Fruit fly (Drosophila melanogaster) whole organism, prepupa: ENCODE results near the gene Dad1.

ENCODE experiments used
- Blimp-1 ChIP-seq: fragments of 200-800 bp; sonication (Bioruptor generic); optimal IDR thresholded peaks from 3 replicates; lab custom pipeline; 2017; ENCODE audit warnings: missing biosample characterization, missing genetic modification characterization, mild to moderate bottlenecking, moderate library complexity, missing genetic modification reagents
- CG10631 ChIP-seq: fragments of 200-800 bp; sonication (Bioruptor generic); optimal IDR thresholded peaks from 2 replicates; lab custom pipeline; 2016; ENCODE audit warnings: missing biosample characterization, missing genetic modification characterization
- CG10669 ChIP-seq: fragments of 200-800 bp; sonication (Bioruptor generic); optimal IDR thresholded peaks from 3 replicates; lab custom pipeline; 2018; ENCODE audit warnings: missing biosample characterization, mild to moderate bottlenecking, missing genetic modification characterization, moderate library complexity
- CG11762 ChIP-seq: fragments of 200-800 bp; sonication (Bioruptor generic); optimal IDR thresholded peaks from 3 replicates; lab custom pipeline; 2016; ENCODE audit warnings: missing biosample characterization, missing genetic modification characterization; ENCODE audit not compliant: insufficient read depth
- CG11902 ChIP-seq: fragments of 200-800 bp; sonication (Bioruptor generic); optimal IDR thresholded peaks from 3 replicates; lab custom pipeline; 2016; ENCODE audit warnings: missing biosample characterization, missing genetic modification characterization
- CG15336 ChIP-seq: fragments of 200-800 bp; sonication (Bioruptor generic); IDR thresholded peaks from 2 replicates; pipeline ENCODE4 v1.3.6; 2022; ENCODE audit warnings: missing biosample characterization, missing genetic modification characterization
- CG1621 ChIP-seq: fragments of 200-800 bp; sonication (Bioruptor generic); optimal IDR thresholded peaks from 3 replicates; lab custom pipeline; 2018; ENCODE audit warnings: missing biosample characterization, mild to moderate bottlenecking, missing genetic modification characterization
- CG16779 ChIP-seq: fragments of 200-800 bp; sonication (Bioruptor generic); optimal IDR thresholded peaks from 3 replicates; lab custom pipeline; 2017; ENCODE audit warnings: missing biosample characterization, mild to moderate bottlenecking, missing genetic modification characterization
- CG3032 ChIP-seq: fragments of 200-800 bp; optimal IDR thresholded peaks from 2 replicates; lab custom pipeline; 2019; ENCODE audit warnings: missing biosample characterization, mild to moderate bottlenecking, missing genetic modification characterization, moderate library complexity
- CG31627 ChIP-seq: fragments of 200-800 bp; sonication (Bioruptor generic); optimal IDR thresholded peaks from 3 replicates; lab custom pipeline; 2016; ENCODE audit warnings: missing biosample characterization, missing genetic modification characterization
- CG34406 ChIP-seq: fragments of 200-800 bp; sonication (Bioruptor generic); optimal IDR thresholded peaks from 3 replicates; lab custom pipeline; 2016; ENCODE audit warnings: missing biosample characterization, missing genetic modification characterization
- CG4318 ChIP-seq: fragments of 200-800 bp; sonication (Bioruptor generic); optimal IDR thresholded peaks from 3 replicates; lab custom pipeline; 2017; ENCODE audit warnings: missing biosample characterization, mild to moderate bottlenecking, missing genetic modification characterization
- CG6163 ChIP-seq: fragments of 200-800 bp; sonication (Bioruptor generic); IDR thresholded peaks from 3 replicates; pipeline ENCODE4 v1.3.6; 2022; ENCODE audit warnings: missing biosample characterization, missing genetic modification characterization
- CG6276 ChIP-seq: fragments of 200-800 bp; sonication (Bioruptor generic); optimal IDR thresholded peaks from 2 replicates; lab custom pipeline; 2017; ENCODE audit warnings: missing biosample characterization, mild to moderate bottlenecking, missing genetic modification characterization
- CG6792 ChIP-seq: fragments of 200-800 bp; sonication (Bioruptor generic); optimal IDR thresholded peaks from 3 replicates; lab custom pipeline; 2016; ENCODE audit warnings: missing biosample characterization, missing genetic modification characterization
- CG6808 ChIP-seq: fragments of 200-800 bp; sonication (Bioruptor generic); optimal IDR thresholded peaks from 3 replicates; lab custom pipeline; 2017; ENCODE audit warnings: missing biosample characterization, missing genetic modification characterization, mild to moderate bottlenecking, moderate library complexity, missing genetic modification reagents
- CG6854 ChIP-seq: fragments of 200-800 bp; sonication (Bioruptor generic); optimal IDR thresholded peaks from 2 replicates; lab custom pipeline; 2017; ENCODE audit warnings: missing biosample characterization, mild to moderate bottlenecking, missing genetic modification characterization
- CG7368 ChIP-seq: fragments of 200-800 bp; sonication (Bioruptor generic); optimal IDR thresholded peaks from 3 replicates; lab custom pipeline; 2016; ENCODE audit warnings: missing biosample characterization, missing genetic modification characterization
- CG8119 ChIP-seq: fragments of 200-800 bp; sonication (Bioruptor generic); IDR thresholded peaks from 3 replicates; pipeline ENCODE4 v1.3.6; 2022; ENCODE audit warnings: missing biosample characterization, missing genetic modification characterization
- CG8632 ChIP-seq: fragments of 200-800 bp; sonication (Bioruptor generic); optimal IDR thresholded peaks from 3 replicates; lab custom pipeline; 2016; ENCODE audit warnings: missing biosample characterization, missing genetic modification characterization
- CG9139 ChIP-seq: fragments of 200-800 bp; sonication (Bioruptor generic); optimal IDR thresholded peaks from 3 replicates; lab custom pipeline; 2017; ENCODE audit warnings: missing biosample characterization, mild to moderate bottlenecking, missing genetic modification characterization
- Eip75B ChIP-seq: fragments of 200-800 bp; sonication (Bioruptor generic); optimal IDR thresholded peaks from 3 replicates; lab custom pipeline; 2016; ENCODE audit warnings: missing biosample characterization, missing genetic modification characterization
- Eip78C ChIP-seq: fragments of 200-800 bp; sonication (Bioruptor generic); peaks from one replicate; lab custom pipeline; 2016; ENCODE audit warnings: missing biosample characterization, missing genetic modification characterization
- Eip93F ChIP-seq: fragments of 200-800 bp; sonication (Bioruptor generic); optimal IDR thresholded peaks from 2 replicates; lab custom pipeline; 2016; ENCODE audit warnings: missing biosample characterization, mild to moderate bottlenecking, missing genetic modification characterization
- Ets21C ChIP-seq: fragments of 200-800 bp; sonication (Bioruptor generic); optimal IDR thresholded peaks from 3 replicates; lab custom pipeline; 2016; ENCODE audit warnings: missing biosample characterization, missing genetic modification characterization
- Ets96B ChIP-seq: fragments of 200-800 bp; optimal IDR thresholded peaks from 2 replicates; lab custom pipeline; 2019; ENCODE audit warnings: missing biosample characterization, mild to moderate bottlenecking, missing genetic modification characterization, moderate library complexity
- Gug ChIP-seq: fragments of 200-800 bp; sonication (Bioruptor generic); IDR thresholded peaks from 2 replicates; pipeline ENCODE4 v1.3.6; 2022; ENCODE audit warnings: missing biosample characterization, missing genetic modification characterization
- Hr38 ChIP-seq: sonication (Bioruptor generic); optimal IDR thresholded peaks from 2 replicates; lab custom pipeline; 2016; ENCODE audit warnings: missing biosample characterization, missing genetic modification characterization
- Hr39 ChIP-seq: fragments of 200-800 bp; sonication (Bioruptor generic); optimal IDR thresholded peaks from 2 replicates; lab custom pipeline; 2016; ENCODE audit warnings: missing biosample characterization, missing genetic modification characterization
- Hr4 ChIP-seq: fragments of 200-800 bp; sonication (Bioruptor generic); optimal IDR thresholded peaks from 3 replicates; lab custom pipeline; 2016; ENCODE audit warnings: missing biosample characterization, missing genetic modification characterization
- Met ChIP-seq: fragments of 200-800 bp; sonication (Bioruptor generic); optimal IDR thresholded peaks from 3 replicates; lab custom pipeline; 2016; ENCODE audit warnings: missing biosample characterization, missing genetic modification characterization
- OdsH ChIP-seq: fragments of 200-800 bp; sonication (Bioruptor generic); optimal IDR thresholded peaks from 3 replicates; lab custom pipeline; 2016; ENCODE audit warnings: missing biosample characterization, missing genetic modification characterization
- Smox ChIP-seq: fragments of 200-800 bp; sonication (Bioruptor generic); optimal IDR thresholded peaks from 3 replicates; lab custom pipeline; 2016; ENCODE audit warnings: missing biosample characterization, missing genetic modification characterization
- Sox102F ChIP-seq: fragments of 200-800 bp; sonication (Bioruptor generic); optimal IDR thresholded peaks from 2 replicates; lab custom pipeline; 2016; ENCODE audit warnings: missing biosample characterization, mild to moderate bottlenecking, missing genetic modification characterization
- Sox14 ChIP-seq: fragments of 200-800 bp; sonication (Bioruptor generic); optimal IDR thresholded peaks from 3 replicates; lab custom pipeline; 2016; ENCODE audit warnings: missing biosample characterization, missing genetic modification characterization
- Sox15 ChIP-seq: fragments of 200-800 bp; sonication (Bioruptor generic); optimal IDR thresholded peaks from 3 replicates; lab custom pipeline; 2016; ENCODE audit warnings: missing biosample characterization, missing genetic modification characterization
- achi ChIP-seq: fragments of 200-800 bp; sonication (Bioruptor generic); optimal IDR thresholded peaks from 3 replicates; lab custom pipeline; 2016; ENCODE audit warnings: missing biosample characterization, missing genetic modification characterization
- acj6 ChIP-seq: fragments of 200-800 bp; sonication (Bioruptor generic); optimal IDR thresholded peaks from 3 replicates; lab custom pipeline; 2016; ENCODE audit warnings: missing biosample characterization, missing genetic modification characterization
- dac ChIP-seq: fragments of 200-800 bp; sonication (Bioruptor generic); optimal IDR thresholded peaks from 2 replicates; lab custom pipeline; 2017; ENCODE audit warnings: missing biosample characterization, mild to moderate bottlenecking, missing genetic modification characterization
- dsx ChIP-seq: fragments of 200-800 bp; optimal IDR thresholded peaks from 3 replicates; lab custom pipeline; 2019; ENCODE audit warnings: missing biosample characterization, mild to moderate bottlenecking, missing genetic modification characterization, moderate library complexity; ENCODE audit not compliant: poor library complexity, severe bottlenecking
- esn ChIP-seq: fragments of 200-800 bp; sonication (Bioruptor generic); optimal IDR thresholded peaks from 2 replicates; lab custom pipeline; 2016; ENCODE audit warnings: missing biosample characterization, mild to moderate bottlenecking, missing genetic modification characterization, moderate library complexity
- fd59A ChIP-seq: fragments of 200-800 bp; sonication (Bioruptor generic); optimal IDR thresholded peaks from 2 replicates; lab custom pipeline; 2017; ENCODE audit warnings: missing biosample characterization, mild to moderate bottlenecking, missing genetic modification characterization, missing genetic modification reagents
- fd85E ChIP-seq: fragments of 200-800 bp; sonication (Bioruptor generic); optimal IDR thresholded peaks from 3 replicates; lab custom pipeline; 2016; ENCODE audit warnings: missing biosample characterization, missing genetic modification characterization
- lz ChIP-seq: fragments of 200-800 bp; sonication (Bioruptor generic); optimal IDR thresholded peaks from 3 replicates; lab custom pipeline; 2016; ENCODE audit warnings: missing biosample characterization, missing genetic modification characterization
- net ChIP-seq: fragments of 200-800 bp; sonication (Bioruptor generic); optimal IDR thresholded peaks from 3 replicates; lab custom pipeline; 2016; ENCODE audit warnings: missing biosample characterization, missing genetic modification characterization
- pdm3 ChIP-seq: fragments of 200-800 bp; sonication (Bioruptor generic); optimal IDR thresholded peaks from 3 replicates; lab custom pipeline; 2016; ENCODE audit warnings: missing biosample characterization, missing genetic modification characterization
- salr ChIP-seq, 2 experiments: fragments of 200-800 bp; sonication (Bioruptor generic); optimal IDR thresholded peaks; 3 replicates each; lab custom pipeline; 2016 to 2018; ENCODE audit warnings: missing biosample characterization in 2 of 2, missing genetic modification characterization in 2 of 2, mild to moderate bottlenecking in 1 of 2
- spab ChIP-seq: fragments of 200-800 bp; sonication (Bioruptor generic); optimal IDR thresholded peaks from 2 replicates; lab custom pipeline; 2017; ENCODE audit warnings: missing biosample characterization, mild to moderate bottlenecking, missing genetic modification characterization, missing genetic modification reagents
- svp ChIP-seq: fragments of 200-800 bp; sonication (Bioruptor generic); peaks from one replicate; lab custom pipeline; 2016; ENCODE audit warnings: missing biosample characterization, missing genetic modification characterization
- topi ChIP-seq: fragments of 200-800 bp; sonication (Bioruptor generic); optimal IDR thresholded peaks from 3 replicates; lab custom pipeline; 2016; ENCODE audit warnings: missing biosample characterization, missing genetic modification characterization
- vri ChIP-seq: fragments of 200-800 bp; sonication (Bioruptor generic); optimal IDR thresholded peaks from 3 replicates; lab custom pipeline; 2016; ENCODE audit warnings: missing biosample characterization, mild to moderate bottlenecking, missing genetic modification characterization

Dad1 gene

dm6 chr2L:8416350-8417046, 32.6 kb upstream of the Dad1 start:
- TF ChIP-seq CG8632 (GFP tag; lab: Kevin White, UChicago): peak; percentile 59
- peak; percentile 59 for TF ChIP-seq net
- TF ChIP-seq dac: peak; percentile 14
- peak; percentile 73 for TF ChIP-seq CG6808 (GFP tag; lab: Kevin White, UChicago)
- peak; percentile 99 for TF ChIP-seq svp
- TF ChIP-seq Eip75B: peak; percentile 89
- peak; percentile 55 for TF ChIP-seq vri
- TF ChIP-seq acj6: peak; percentile 65
- TF ChIP-seq CG3032: peak; percentile 63
- TF ChIP-seq Sox102F (GFP tag; lab: Kevin White, UChicago): peak; percentile 88
- TF ChIP-seq CG10669 (GFP tag; lab: Kevin White, UChicago): peak; percentile 77
- peak; percentile 60 for TF ChIP-seq CG7368 (GFP tag; lab: Kevin White, UChicago)
- TF ChIP-seq CG6792 (GFP tag; lab: Kevin White, UChicago): peak; percentile 76
- TF ChIP-seq pdm3 (GFP tag; lab: Kevin White, UChicago): peak; percentile 75
- peak; percentile 60 for TF ChIP-seq Ets21C (GFP tag; lab: Kevin White, UChicago)
- TF ChIP-seq Smox: peak; percentile 73
- TF ChIP-seq achi (GFP tag; lab: Kevin White, UChicago): peak; percentile 72
- peak; percentile 65 for TF ChIP-seq fd59A (GFP tag; lab: Kevin White, UChicago)
- TF ChIP-seq CG11902: peak; percentile 30
- peak; percentile 80 for TF ChIP-seq Met
- peak; percentile 82 for TF ChIP-seq CG6163 (GFP tag; lab: Robert Waterston, UW)
- TF ChIP-seq Hr4 (GFP tag; lab: Kevin White, UChicago): peak; percentile 56
- TF ChIP-seq CG6854 (GFP tag; lab: Kevin White, UChicago): peak; percentile 6
- TF ChIP-seq topi (GFP tag; lab: Kevin White, UChicago): peak; percentile 78
- TF ChIP-seq CG1621 (tag; lab: Kevin White, UChicago): peak; percentile 71
- peak; percentile 76 for TF ChIP-seq Ets96B (tag; lab: Kevin White, UChicago)
- TF ChIP-seq Hr38 (GFP tag; lab: Kevin White, UChicago): no peak
- peak; percentile 79 for TF ChIP-seq lz
- no peak for TF ChIP-seq Gug (GFP tag; lab: Robert Waterston, UW)
- TF ChIP-seq fd85E (GFP tag; lab: Kevin White, UChicago): peak; percentile 62
- TF ChIP-seq CG9139 (GFP tag; lab: Kevin White, UChicago): peak; percentile 47
- peak; percentile 32 to 63 for TF ChIP-seq salr (GFP tag; optimal IDR thresholded peaks at IDR 0.05; lab: Kevin White, UChicago)
- peak; percentile 29 for TF ChIP-seq Blimp-1 (GFP tag; lab: Kevin White, UChicago)
- peak; percentile 56 for TF ChIP-seq CG34406 (GFP tag; lab: Kevin White, UChicago)
- TF ChIP-seq CG31627 (GFP tag; lab: Kevin White, UChicago): peak; percentile 73
- peak; percentile 94 for TF ChIP-seq Eip78C
- TF ChIP-seq dsx: peak; percentile 84
- TF ChIP-seq CG4318: no peak
- peak; percentile 98 for TF ChIP-seq Sox14 (GFP tag; lab: Kevin White, UChicago)
- TF ChIP-seq OdsH (GFP tag; lab: Kevin White, UChicago): peak; percentile 58
- TF ChIP-seq Hr39 (GFP tag; lab: Kevin White, UChicago): peak; percentile 78
- TF ChIP-seq CG8119 (GFP tag; lab: Robert Waterston, UW): peak; percentile 55; the same call in 2 of the 3 replicates
- TF ChIP-seq Sox15 (GFP tag; lab: Kevin White, UChicago): peak; percentile 7
- peak; percentile 85 for TF ChIP-seq esn (GFP tag; lab: Kevin White, UChicago)
- peak; percentile 16 for TF ChIP-seq CG6276 (GFP tag; lab: Kevin White, UChicago)
- peak; percentile 75 for TF ChIP-seq spab (GFP tag; lab: Kevin White, UChicago)
- TF ChIP-seq CG11762 (GFP tag; lab: Kevin White, UChicago): no peak
- peak; percentile 60 for TF ChIP-seq CG15336 (GFP tag; lab: Robert Waterston, UW)
- TF ChIP-seq CG10631 (GFP tag; lab: Kevin White, UChicago): peak; percentile 73
- no peak for TF ChIP-seq Eip93F (GFP tag; lab: Kevin White, UChicago)
- TF ChIP-seq CG16779 (tag; lab: Kevin White, UChicago): peak; percentile 61
